Worm (Caenorhabditis elegans) whole organism, midembryonic: ENCODE data around the gene eng-1.

Experiments used
- klf-2 ChIP-seq: fragments of 200-800 bp; sonication (Bioruptor generic); conservative IDR thresholded peaks from 2 replicates; pipeline ENCODE4 v1.3.6; 2022; ENCODE audit warnings: missing genetic modification reagents, missing genetic modification characterization, missing compliant biosample characterization
- med-1 ChIP-seq: sonication (generic microtip); optimal IDR thresholded peaks from 2 replicates; lab custom pipeline; 2017; ENCODE audit warnings: missing genetic modification characterization, mild to moderate bottlenecking, missing compliant biosample characterization, antibody characterized with exemption, missing genetic modification reagents; ENCODE audit not compliant: insufficient read depth

DNA sequence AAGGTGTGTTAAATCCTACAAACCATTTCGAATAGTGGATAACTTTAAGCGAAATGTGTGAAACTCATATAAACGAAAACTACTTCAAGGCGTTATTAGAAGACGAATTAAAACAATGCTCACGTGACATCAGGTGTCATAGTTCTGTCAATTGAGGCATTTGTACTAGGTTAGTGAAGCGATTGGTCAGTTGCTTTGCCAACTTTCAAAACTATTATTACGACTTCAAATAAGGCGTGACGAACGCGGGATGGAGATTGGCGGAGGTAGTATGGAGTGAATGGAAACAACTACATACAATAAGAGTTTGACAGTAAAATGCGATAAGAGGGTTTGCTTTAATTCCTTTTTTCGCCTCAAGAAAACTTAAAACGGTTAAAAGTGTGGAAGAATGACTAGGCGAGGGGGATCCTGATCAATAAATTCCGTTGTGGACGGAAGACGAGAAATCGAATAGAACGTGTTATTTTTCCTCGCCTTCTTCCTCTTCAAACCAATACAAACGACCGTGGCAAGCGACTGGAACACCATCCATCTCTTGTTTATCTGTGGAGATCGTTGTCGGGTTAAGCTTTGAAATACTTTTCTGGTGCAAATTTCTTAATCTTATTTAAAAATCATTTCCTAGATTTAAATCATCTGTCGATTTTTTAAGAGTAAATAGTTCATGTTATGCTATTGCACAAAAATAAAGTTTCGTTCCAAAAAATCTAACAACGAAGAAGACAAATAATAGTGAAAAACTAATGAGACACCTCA is 27.3 kb downstream of the eng-1 start:
- TF ChIP-seq med-1 (GFP tag; lab: Kevin White, UChicago) (no peak), klf-2 (GFP tag; lab: Robert Waterston, UW) (no peak)
